Fruit fly (Drosophila melanogaster): ENCODE measurements around the gene sima.

- peak; percentile 99 for TF ChIP-seq psq (GFP tag; optimal IDR thresholded peaks at IDR 0.05)
- no peak for TF ChIP-seq pan (optimal IDR thresholded peaks at IDR 0.05)
- TF ChIP-seq Dif (GFP tag; optimal IDR thresholded peaks at IDR 0.05; ENCODE audit: partially characterized antibody) = no peak
- no peak for TF ChIP-seq ey (GFP tag; optimal IDR thresholded peaks at IDR 0.05)
- no peak for TF ChIP-seq lola (GFP tag; optimal IDR thresholded peaks at IDR 0.05)
- no peak for TF ChIP-seq Rel (GFP tag; optimal IDR thresholded peaks at IDR 0.05)
- TF ChIP-seq Rel (tag; optimal IDR thresholded peaks at IDR 0.05) = peak; percentile 68
Observed at dm6 chr3R:30100325-30100975, 42.3 kb downstream of the sima start.
